Worm (Caenorhabditis elegans): Measurements from ENCODE around the gene F38H4.4.
A peak's percentile ranks its signal among the peaks of the same experiment; 100 is the strongest.
"Not testable (repeated sequence)": the region's sequence is repeated elsewhere in the genome, so short reads cannot be mapped to it uniquely, and the experiment has no call there.

F38H4.4 gene

DNA sequence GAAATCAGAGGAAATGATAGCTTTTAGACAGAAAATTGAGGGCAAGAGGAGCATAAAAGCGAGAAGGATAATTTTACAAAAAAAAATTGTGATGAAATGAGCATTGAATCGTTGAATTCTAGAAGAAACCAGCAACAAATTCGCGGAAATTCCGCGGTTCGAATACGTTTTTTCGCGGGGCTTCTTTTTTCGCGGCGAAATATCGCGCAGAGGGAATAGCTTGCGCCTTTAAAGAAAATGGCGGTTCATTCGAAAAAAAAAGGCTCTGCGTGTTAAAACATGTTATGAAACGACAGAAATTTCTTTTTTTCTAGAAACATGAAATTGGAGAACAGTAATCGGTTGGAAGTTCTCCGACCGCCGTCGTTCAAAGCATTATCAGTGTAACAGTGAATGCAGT lies 25.6 kb upstream of the F38H4.4 start (continued):
- TF ChIP-seq nhr-20 (tag; optimal IDR thresholded peaks at IDR 0.05) (peak; percentile 31), F16B12.6 (tag; optimal IDR thresholded peaks at IDR 0.05) (peak; percentile 3), sptf-1 (tag; optimal IDR thresholded peaks at IDR 0.05) (no peak), lir-3 (tag; optimal IDR thresholded peaks at IDR 0.05; ENCODE audit: poor library complexity) (no peak), skn-1 (tag; optimal IDR thresholded peaks at IDR 0.05) (peak; percentile 51), ceh-88 (GFP tag; IDR thresholded peaks at IDR 0.05) (peak; percentile 21; the same call in 1 of the 2 replicates), lin-15B (tag; optimal IDR thresholded peaks at IDR 0.05) (peak; percentile 41), blmp-1 (tag; optimal IDR thresholded peaks at IDR 0.05) (peak; percentile 17), C34B4.2 (tag; optimal IDR thresholded peaks at IDR 0.05) (no peak), xbp-1 (tag; optimal IDR thresholded peaks at IDR 0.05) (peak; percentile 52), ceh-90 (tag; optimal IDR thresholded peaks at IDR 0.05) (no peak), nhr-71 (tag; optimal IDR thresholded peaks at IDR 0.05) (peak; percentile 48), fkh-4 (tag; optimal IDR thresholded peaks at IDR 0.05; ENCODE audit: borderline replicate concordance) (no peak), C16A3.4 (tag; optimal IDR thresholded peaks at IDR 0.05) (peak; percentile 49), nhr-77 (tag; optimal IDR thresholded peaks at IDR 0.05) (peak; percentile 1)

DNA sequence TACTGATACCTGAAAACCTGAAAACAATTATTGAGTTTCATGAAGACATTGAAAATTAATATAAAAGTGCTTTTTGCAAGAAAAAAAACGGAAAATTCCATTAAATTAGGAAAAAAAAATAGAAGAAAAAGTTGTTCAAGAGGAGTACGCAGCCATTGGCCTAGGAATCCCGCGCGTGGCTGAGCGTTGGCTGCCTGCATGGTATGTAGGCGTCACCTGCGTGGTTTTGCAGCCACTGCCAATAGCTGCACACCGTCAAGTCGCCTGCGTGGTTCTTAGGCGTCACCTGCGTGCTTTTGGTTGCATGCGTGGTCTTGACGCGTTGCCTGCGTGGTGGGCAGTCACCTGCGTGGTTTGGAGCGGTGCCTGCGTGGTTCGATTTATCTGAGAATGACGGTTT lies 20.1 kb upstream of the F38H4.4 start, which contains the start of gene M117.6:
M117.6 (minus strand) TSS at position 101 of the 400 bp plus-strand sequence.
- not testable (repeated sequence) for TF ChIP-seq F16B12.6, lin-39, tlp-1 (tag; optimal IDR thresholded peaks at IDR 0.05)

ce11 chrIV:11833456-11833855 lies 14.6 kb upstream of the F38H4.4 start, which contains the start of gene M117.4:
Gene M117.4, minus strand, starts transcription at chrIV:11833556.
- no peak for TF ChIP-seq snpc-4 (tag; optimal IDR thresholded peaks at IDR 0.05)

DNA sequence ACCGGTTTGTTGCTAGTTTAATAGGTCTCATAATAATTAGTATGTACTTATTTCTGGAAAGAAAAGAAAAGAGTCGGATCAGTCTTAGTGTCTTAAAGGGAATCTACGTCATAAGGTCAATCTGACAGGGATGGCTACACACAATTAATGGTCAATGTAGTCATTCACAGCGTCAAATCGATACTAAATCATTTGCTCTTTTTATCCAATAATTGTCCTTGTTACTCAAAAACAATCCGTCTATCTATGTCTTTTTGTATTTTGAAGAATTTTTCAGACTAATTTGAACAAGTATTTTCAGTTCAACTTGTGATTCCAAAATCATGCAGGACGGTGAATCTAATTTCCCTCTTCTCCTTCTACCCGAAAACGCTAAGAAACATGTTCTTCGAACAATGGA lies 9.4 kb upstream of the F38H4.4 start, which contains the start of gene fbxb-3:
fbxb-3 (plus strand) TSS at position 301 of the 400 bp plus-strand sequence.
- no peak for TF ChIP-seq pag-3 (tag; optimal IDR thresholded peaks at IDR 0.05; ENCODE audit: borderline replicate concordance, insufficient read depth)
- no peak for TF ChIP-seq unc-130 (tag; optimal IDR thresholded peaks at IDR 0.05)
- TF ChIP-seq ceh-8 (GFP tag; optimal IDR thresholded peaks at IDR 0.05), result no peak
- no peak for TF ChIP-seq nhr-11 (tag; optimal IDR thresholded peaks at IDR 0.05)
- no peak for TF ChIP-seq fos-1 (tag; optimal IDR thresholded peaks at IDR 0.05)
- no peak for TF ChIP-seq unc-30 (tag; optimal IDR thresholded peaks at IDR 0.05)
- TF ChIP-seq dpl-1 (GFP tag; optimal IDR thresholded peaks at IDR 0.05), result no peak
- no peak for TF ChIP-seq vab-15 (tag; optimal IDR thresholded peaks at IDR 0.05)
- TF ChIP-seq skn-1 (tag; optimal IDR thresholded peaks at IDR 0.05), result no peak
- no peak for TF ChIP-seq mab-9 (GFP tag; IDR thresholded peaks at IDR 0.05)
- TF ChIP-seq isw-1 (GFP tag; IDR thresholded peaks at IDR 0.05), result no peak

ce11 chrIV:11842121-11842520 lies 5.9 kb upstream of the F38H4.4 start, which contains the start of gene F38H4.3:
Gene F38H4.3, plus strand, starts transcription at chrIV:11842421.
- TF ChIP-seq fkh-8 (tag; optimal IDR thresholded peaks at IDR 0.05) (peak; percentile 7), unc-130 (tag; optimal IDR thresholded peaks at IDR 0.05) (no peak), isw-1 (GFP tag; IDR thresholded peaks at IDR 0.05) (no peak)

ce11 chrIV:11851882-11852281 lies 3.8 kb downstream of the F38H4.4 start, which contains the start of gene F38H4.5:
Gene F38H4.5, plus strand, starts transcription at chrIV:11852182.
- TF ChIP-seq egl-27 (tag; optimal IDR thresholded peaks at IDR 0.05) (no peak), sox-4 (tag; optimal IDR thresholded peaks at IDR 0.05) (no peak), fkh-4 (tag; optimal IDR thresholded peaks at IDR 0.05; ENCODE audit: borderline replicate concordance) (no peak), elt-3 (tag; optimal IDR thresholded peaks at IDR 0.05) (no peak), efl-3 (GFP tag; optimal IDR thresholded peaks at IDR 0.05) (no peak), sup-37 (GFP tag; optimal IDR thresholded peaks at IDR 0.05) (no peak), nhr-85 (tag) (no peak), unc-30 (tag; optimal IDR thresholded peaks at IDR 0.05) (no peak), egl-13 (tag; optimal IDR thresholded peaks at IDR 0.05) (no peak)

Measured in whole organism, L1 larva.